Fruit fly (Drosophila melanogaster): ENCODE data around the gene CG3081.

Gene CG3081

DNA sequence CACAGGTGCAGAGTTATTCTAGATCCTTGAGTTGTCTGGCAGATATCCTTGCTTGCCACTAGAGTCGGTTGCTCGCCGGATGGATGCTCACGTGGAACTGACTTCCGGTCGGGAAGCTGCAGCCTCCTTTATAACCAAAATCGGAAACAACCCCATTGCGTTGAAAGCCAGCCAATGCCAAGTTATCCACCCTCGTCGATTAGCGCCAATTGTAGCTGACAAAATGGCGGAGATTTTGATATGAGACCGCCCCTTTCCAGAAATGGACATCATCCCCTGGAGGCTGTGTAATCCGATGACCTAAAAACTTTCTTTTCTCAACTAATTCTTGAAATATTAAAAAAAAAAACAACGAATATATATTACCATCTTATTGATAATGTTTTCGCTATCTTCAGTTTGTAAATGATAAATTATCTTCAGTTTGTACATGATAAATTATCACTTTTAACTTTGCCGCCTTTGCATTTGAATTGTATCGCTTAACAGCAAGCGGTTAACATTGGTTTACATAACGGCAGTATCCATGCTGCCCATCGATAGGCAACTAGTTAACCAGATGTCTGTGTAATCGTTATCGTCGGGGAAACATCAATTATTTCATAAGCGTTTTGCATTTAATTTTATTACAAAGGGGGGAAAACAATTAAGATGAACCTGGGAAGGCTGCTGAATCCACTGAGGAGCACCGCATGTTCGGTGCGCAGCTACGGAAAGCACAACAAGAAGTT is 3.7 kb upstream of the CG3081 start, which contains the start of the genes HLH4C and mRpL30 (continued):
- TF ChIP-seq unc-4 (GFP tag; IDR thresholded peaks at IDR 0.05; ENCODE audit: partially characterized antibody) = peak; percentile 65
- TF ChIP-seq Mrtf (GFP tag; IDR thresholded peaks at IDR 0.05) = no peak
- TF ChIP-seq hb (GFP tag; IDR thresholded peaks at IDR 0.05; ENCODE audit: partially characterized antibody) = peak; percentile 97
- peak; percentile 90 for TF ChIP-seq Bgb (GFP tag; IDR thresholded peaks at IDR 0.05; ENCODE audit: partially characterized antibody)
- peak; percentile 60 for TF ChIP-seq inv (GFP tag; IDR thresholded peaks at IDR 0.05; ENCODE audit: partially characterized antibody)
- peak; percentile 81 for TF ChIP-seq CG16813 (GFP tag; IDR thresholded peaks at IDR 0.05; ENCODE audit: partially characterized antibody)
- TF ChIP-seq CG6683 (GFP tag; optimal IDR thresholded peaks at IDR 0.05) = no peak
- no peak for TF ChIP-seq CG14441 (GFP tag; IDR thresholded peaks at IDR 0.05)
- TF ChIP-seq croc (GFP tag; conservative IDR thresholded peaks at IDR 0.05) = no peak
- peak; percentile 74; the same call in 2 of the 4 replicates for TF ChIP-seq Dll (GFP tag; IDR thresholded peaks at IDR 0.05; ENCODE audit: partially characterized antibody)
- peak; percentile 98 for TF ChIP-seq bbx (GFP tag; IDR thresholded peaks at IDR 0.05; ENCODE audit: partially characterized antibody)
- TF ChIP-seq CG34224 (GFP tag; IDR thresholded peaks at IDR 0.05; ENCODE audit: partially characterized antibody) = peak; percentile 90
- TF ChIP-seq Dp (GFP tag; optimal IDR thresholded peaks at IDR 0.05) = peak; percentile 80
- no peak for TF ChIP-seq CG18011 (GFP tag; optimal IDR thresholded peaks at IDR 0.05)
- TF ChIP-seq CG10267 (tag; optimal IDR thresholded peaks at IDR 0.05) = peak; percentile 29
- TF ChIP-seq CG2116 (GFP tag; optimal IDR thresholded peaks at IDR 0.05) = peak; percentile 20
- TF ChIP-seq CG10543 (GFP tag; optimal IDR thresholded peaks at IDR 0.05) = no peak
- TF ChIP-seq CG14050 (GFP tag; IDR thresholded peaks at IDR 0.05) = no peak
- TF ChIP-seq CG13287 (GFP tag; IDR thresholded peaks at IDR 0.05; ENCODE audit: partially characterized antibody) = peak; percentile 81
- TF ChIP-seq Aef1 (GFP tag; IDR thresholded peaks at IDR 0.05) = no peak
- TF ChIP-seq BEAF-32 (GFP tag; optimal IDR thresholded peaks at IDR 0.05) = peak; percentile 40
- no peak for TF ChIP-seq TFAM (GFP tag; optimal IDR thresholded peaks at IDR 0.05)
- 0 out of 3 replicates have a peak, but pooled peaks have one; percentile 27 for TF ChIP-seq knrl (GFP tag; IDR thresholded peaks at IDR 0.05; ENCODE audit: partially characterized antibody)
- no peak for TF ChIP-seq dan (GFP tag; IDR thresholded peaks at IDR 0.05)
- peak; percentile 18 for TF ChIP-seq CG4617 (GFP tag; optimal IDR thresholded peaks at IDR 0.05; ENCODE audit: borderline replicate concordance)
- TF ChIP-seq bowl (GFP tag; IDR thresholded peaks at IDR 0.05) = no peak
- TF ChIP-seq tna (GFP tag; IDR thresholded peaks at IDR 0.05; ENCODE audit: partially characterized antibody) = peak; percentile 99
- TF ChIP-seq CG14860 (GFP tag; IDR thresholded peaks at IDR 0.05; ENCODE audit: partially characterized antibody) = peak; percentile 93
- peak; percentile 81; the same call in 1 of the 2 replicates for TF ChIP-seq amos (GFP tag; IDR thresholded peaks at IDR 0.05; ENCODE audit: partially characterized antibody)
- peak; percentile 98 for TF ChIP-seq CG7963 (GFP tag; IDR thresholded peaks at IDR 0.05; ENCODE audit: partially characterized antibody)
- no peak for TF ChIP-seq CG9797 (GFP tag; optimal IDR thresholded peaks at IDR 0.05)
- TF ChIP-seq CG3163 (GFP tag; optimal IDR thresholded peaks at IDR 0.05) = no peak
- TF ChIP-seq nerfin-2 (GFP tag; IDR thresholded peaks at IDR 0.05; ENCODE audit: partially characterized antibody) = peak; percentile 99
- peak; percentile 91 for TF ChIP-seq zen2 (GFP tag; IDR thresholded peaks at IDR 0.05; ENCODE audit: partially characterized antibody)
- TF ChIP-seq pzg (GFP tag; optimal IDR thresholded peaks at IDR 0.05) = peak; percentile 45
- TF ChIP-seq Doc3 (GFP tag; IDR thresholded peaks at IDR 0.05; ENCODE audit: partially characterized antibody) = peak; percentile 70
- TF ChIP-seq ato (GFP tag; IDR thresholded peaks at IDR 0.05; ENCODE audit: partially characterized antibody) = peak; percentile 97
- no peak for TF ChIP-seq bcd (GFP tag; optimal IDR thresholded peaks at IDR 0.05)
- TF ChIP-seq sna (GFP tag; IDR thresholded peaks at IDR 0.05; ENCODE audit: partially characterized antibody) = peak; percentile 81
- peak; percentile 6 for TF ChIP-seq exex (tag; optimal IDR thresholded peaks at IDR 0.05)
- 0 out of 2 replicates have a peak, but pooled peaks have one; percentile 20 for TF ChIP-seq CG2129 (GFP tag; IDR thresholded peaks at IDR 0.05; ENCODE audit: partially characterized antibody)
- peak; percentile 96 for TF ChIP-seq chinmo (GFP tag; IDR thresholded peaks at IDR 0.05; ENCODE audit: partially characterized antibody)
- TF ChIP-seq CG4360 (GFP tag; IDR thresholded peaks at IDR 0.05) = no peak
- TF ChIP-seq CG6254 (GFP tag; optimal IDR thresholded peaks at IDR 0.05) = no peak
- peak; percentile 97 for TF ChIP-seq CG6791 (GFP tag; IDR thresholded peaks at IDR 0.05; ENCODE audit: partially characterized antibody)

All from whole organism, embryonic.